Worm (Caenorhabditis elegans) whole organism, L4 larva: ENCODE data around the gene W05H7.1.
A peak's percentile ranks its signal among the peaks of the same experiment; 100 is the strongest.

Experiments
- D1046.2 ChIP-seq: fragments of 200-800 bp; sonication (Bioruptor generic); IDR thresholded peaks from 2 replicates; pipeline ENCODE4 v1.3.6; 2022; ENCODE audit warnings: missing genetic modification characterization, missing compliant biosample characterization
- F44E2.7 ChIP-seq: fragments of 200-800 bp; sonication (Bioruptor generic); IDR thresholded peaks from 2 replicates; pipeline ENCODE4 v2.1.2; 2022; ENCODE audit warnings: missing genetic modification characterization, missing compliant biosample characterization
- F49E8.2 ChIP-seq: sonication (generic microtip); optimal IDR thresholded peaks from 2 replicates; lab custom pipeline; 2016; ENCODE audit warnings: missing compliant biosample characterization, mild to moderate bottlenecking, missing genetic modification characterization, borderline replicate concordance
- R02D3.7 ChIP-seq: fragments of 150-350 bp; sonication (generic microtip); optimal IDR thresholded peaks from 3 replicates; lab custom pipeline; 2014; ENCODE audit warnings: missing biosample characterization, missing genetic modification characterization
- T20F7.1 ChIP-seq: fragments of 200-800 bp; sonication (Bioruptor generic); optimal IDR thresholded peaks from 2 replicates; lab custom pipeline; 2018; ENCODE audit warnings: mild to moderate bottlenecking, missing genetic modification characterization, missing compliant biosample characterization
- T26A8.4 ChIP-seq: fragments of 200-800 bp; sonication (Bioruptor generic); IDR thresholded peaks from 2 replicates; pipeline ENCODE4 v1.3.6; 2022; ENCODE audit warnings: missing genetic modification characterization, missing compliant biosample characterization
- ZK546.5 ChIP-seq, 2 experiments: sonication (generic microtip); optimal IDR thresholded peaks; 2 replicates each; lab custom pipeline; 2017; ENCODE audit warnings: missing biosample characterization in 2 of 2, missing genetic modification characterization in 2 of 2
- ama-1 ChIP-seq: fragments of 150-350 bp; optimal IDR thresholded peaks from 2 replicates; lab custom pipeline; 2014; ENCODE audit warnings: inconsistent platforms, mixed read lengths
- arid-1 ChIP-seq: fragments of 200-800 bp; sonication (Bioruptor generic); conservative IDR thresholded peaks from 2 replicates; pipeline ENCODE4 v1.3.6; 2022; ENCODE audit warnings: missing genetic modification reagents, missing genetic modification characterization, missing compliant biosample characterization
- ceh-32 ChIP-seq: sonication (generic microtip); optimal IDR thresholded peaks from 2 replicates; lab custom pipeline; 2016; ENCODE audit warnings: mild to moderate bottlenecking, missing genetic modification characterization, missing compliant biosample characterization; ENCODE audit not compliant: poor library complexity
- ceh-44 ChIP-seq: fragments of 200-800 bp; sonication (Bioruptor generic); IDR thresholded peaks from 2 replicates; pipeline ENCODE4 v1.3.6; 2022; ENCODE audit warnings: missing genetic modification reagents, missing genetic modification characterization, missing compliant biosample characterization
- ceh-62 ChIP-seq: sonication (generic microtip); optimal IDR thresholded peaks from 2 replicates; lab custom pipeline; 2017; ENCODE audit warnings: missing biosample characterization, missing genetic modification characterization
- cey-2 ChIP-seq: sonication (generic microtip); optimal IDR thresholded peaks from 3 replicates; lab custom pipeline; 2017; ENCODE audit warnings: missing genetic modification characterization, mild to moderate bottlenecking, missing compliant biosample characterization, antibody characterized with exemption, borderline replicate concordance; ENCODE audit not compliant: insufficient read depth
- daf-16 ChIP-seq, 3 experiments: sonication (generic microtip); optimal IDR thresholded peaks; 2 replicates each; lab custom pipeline; 2016 to 2017; ENCODE audit warnings: missing genetic modification characterization in 3 of 3, missing genetic modification reagents in 3 of 3, mild to moderate bottlenecking in 2 of 3, missing compliant biosample characterization in 2 of 3, missing biosample characterization in 1 of 3, moderate library complexity in 1 of 3
- duxl-1 ChIP-seq: sonication (generic microtip); optimal IDR thresholded peaks from 2 replicates; lab custom pipeline; 2016; ENCODE audit warnings: mild to moderate bottlenecking, missing genetic modification characterization, moderate library complexity, missing compliant biosample characterization; ENCODE audit not compliant: poor library complexity
- egl-27 ChIP-seq: sonication (generic microtip); optimal IDR thresholded peaks from 3 replicates; lab custom pipeline; 2017; ENCODE audit warnings: missing biosample characterization, missing genetic modification reagents, missing genetic modification characterization
- fkh-10 ChIP-seq: fragments of 150-350 bp; optimal IDR thresholded peaks from 2 replicates; lab custom pipeline; 2014; ENCODE audit warnings: missing biosample characterization, missing genetic modification reagents, missing genetic modification characterization
- hlh-11 ChIP-seq: fragments of 200-800 bp; sonication (Bioruptor generic); optimal IDR thresholded peaks from 2 replicates; lab custom pipeline; 2018; ENCODE audit warnings: mild to moderate bottlenecking, missing genetic modification characterization, missing compliant biosample characterization
- hlh-30 ChIP-seq: sonication (generic microtip); optimal IDR thresholded peaks from 2 replicates; lab custom pipeline; 2017; ENCODE audit warnings: antibody characterized with exemption, mild to moderate bottlenecking, missing genetic modification characterization, missing compliant biosample characterization; ENCODE audit not compliant: insufficient read depth
- jun-1 ChIP-seq: fragments of 150-350 bp; optimal IDR thresholded peaks from 2 replicates; lab custom pipeline; 2014; ENCODE audit warnings: missing biosample characterization, missing genetic modification reagents, missing genetic modification characterization
- lim-7 ChIP-seq: fragments of 200-800 bp; sonication (Bioruptor generic); IDR thresholded peaks from 2 replicates; pipeline ENCODE4 v1.3.6; 2022; ENCODE audit warnings: missing genetic modification characterization, missing compliant biosample characterization
- lin-13 ChIP-seq: fragments of 150-350 bp; optimal IDR thresholded peaks from 2 replicates; lab custom pipeline; 2014; ENCODE audit warnings: missing biosample characterization, missing genetic modification reagents, missing genetic modification characterization
- lin-29 ChIP-seq: fragments of 200-800 bp; sonication (Bioruptor generic); IDR thresholded peaks from 2 replicates; pipeline ENCODE4 v1.3.6; 2022; ENCODE audit warnings: missing genetic modification reagents, missing genetic modification characterization, missing compliant biosample characterization
- lin-38 ChIP-seq: fragments of 200-800 bp; sonication (Bioruptor generic); IDR thresholded peaks from 2 replicates; pipeline ENCODE4 v1.3.6; 2022; ENCODE audit warnings: missing genetic modification reagents, missing genetic modification characterization, missing compliant biosample characterization
- lin-39 ChIP-seq: fragments of 150-350 bp; optimal IDR thresholded peaks from 2 replicates; lab custom pipeline; 2014; ENCODE audit warnings: missing biosample characterization, missing genetic modification reagents, missing genetic modification characterization
- madf-5 ChIP-seq, 2 experiments: fragments of 200-800 bp; sonication (Bioruptor generic); IDR thresholded peaks; 2 replicates each; pipeline ENCODE4 v1.3.6; 2022; ENCODE audit warnings: missing compliant biosample characterization in 2 of 2, missing genetic modification characterization in 2 of 2
- mes-2 ChIP-seq: sonication (generic microtip); optimal IDR thresholded peaks from 2 replicates; lab custom pipeline; 2016; ENCODE audit warnings: missing genotype, mild to moderate bottlenecking, missing genetic modification characterization, missing compliant biosample characterization; ENCODE audit not compliant: poor library complexity, severe bottlenecking
- mxl-2 ChIP-seq: fragments of 200-800 bp; sonication (Bioruptor generic); conservative IDR thresholded peaks from 2 replicates; pipeline ENCODE4 v1.3.6; 2022; ENCODE audit warnings: missing genetic modification reagents, missing genetic modification characterization, missing compliant biosample characterization
- mxl-3 ChIP-seq: fragments of 200-800 bp; sonication (Bioruptor generic); optimal IDR thresholded peaks from 2 replicates; lab custom pipeline; 2018; ENCODE audit warnings: mild to moderate bottlenecking, missing genetic modification characterization, missing compliant biosample characterization
- nhr-10 ChIP-seq: fragments of 150-350 bp; optimal IDR thresholded peaks from 2 replicates; lab custom pipeline; 2014; ENCODE audit warnings: missing biosample characterization, missing genetic modification characterization
- nhr-102 ChIP-seq: sonication (generic microtip); optimal IDR thresholded peaks from 2 replicates; lab custom pipeline; 2016; ENCODE audit warnings: mild to moderate bottlenecking, missing genetic modification characterization, moderate library complexity, missing compliant biosample characterization
- nhr-111 ChIP-seq: fragments of 200-800 bp; sonication (Bioruptor generic); optimal IDR thresholded peaks from 2 replicates; lab custom pipeline; 2018; ENCODE audit warnings: mild to moderate bottlenecking, missing genetic modification characterization, missing compliant biosample characterization
- nhr-237 ChIP-seq: sonication (generic microtip); optimal IDR thresholded peaks from 2 replicates; lab custom pipeline; 2017; ENCODE audit warnings: missing biosample characterization, missing genetic modification characterization
- nhr-42 ChIP-seq: fragments of 200-800 bp; sonication (Bioruptor generic); IDR thresholded peaks from 2 replicates; pipeline ENCODE4 v1.3.6; 2022; ENCODE audit warnings: missing genetic modification characterization, missing compliant biosample characterization
- nhr-48 ChIP-seq: sonication (generic microtip); optimal IDR thresholded peaks from 2 replicates; lab custom pipeline; 2016; ENCODE audit warnings: mild to moderate bottlenecking, missing genetic modification characterization, missing compliant biosample characterization
- nhr-76 ChIP-seq: fragments of 150-350 bp; optimal IDR thresholded peaks from 2 replicates; lab custom pipeline; 2014; ENCODE audit warnings: missing biosample characterization, missing genetic modification characterization
- nhr-77 ChIP-seq: fragments of 150-350 bp; optimal IDR thresholded peaks from 2 replicates; lab custom pipeline; 2014; ENCODE audit warnings: missing biosample characterization, missing genetic modification characterization
- php-3 ChIP-seq: fragments of 200-800 bp; sonication (Bioruptor generic); IDR thresholded peaks from 2 replicates; pipeline ENCODE4 v1.3.6; 2022; ENCODE audit warnings: missing genetic modification reagents, missing genetic modification characterization, missing compliant biosample characterization
- rbr-2 ChIP-seq: sonication (generic microtip); optimal IDR thresholded peaks from 2 replicates; lab custom pipeline; 2016; ENCODE audit warnings: missing genotype, missing genetic modification characterization, missing compliant biosample characterization
- set-16 ChIP-seq: fragments of 200-800 bp; sonication (Bioruptor generic); IDR thresholded peaks from 2 replicates; pipeline ENCODE4 v1.3.6; 2022; ENCODE audit warnings: missing genetic modification reagents, missing genetic modification characterization, missing compliant biosample characterization
- skn-1 ChIP-seq: fragments of 150-350 bp; optimal IDR thresholded peaks from 2 replicates; lab custom pipeline; 2014; ENCODE audit warnings: missing biosample characterization, missing genetic modification characterization
- snpc-1.2 ChIP-seq: fragments of 200-800 bp; sonication (Bioruptor generic); IDR thresholded peaks from 2 replicates; pipeline ENCODE4 v1.3.6; 2022; ENCODE audit warnings: missing genetic modification reagents, missing genetic modification characterization, missing compliant biosample characterization
- spr-1 ChIP-seq: sonication (generic microtip); optimal IDR thresholded peaks from 2 replicates; lab custom pipeline; 2016; ENCODE audit warnings: mild to moderate bottlenecking, missing genetic modification characterization, missing compliant biosample characterization
- unc-62 ChIP-seq, 3 experiments: fragments of 150-350 bp in 1 of 3; sonication (generic microtip); optimal IDR thresholded peaks in 2 of 3; peaks in 1 of 3; 1 replicate in 1 of 3; 2 replicates in 2 of 3; lab custom pipeline; 2014 to 2017; ENCODE audit warnings: missing biosample characterization in 3 of 3, missing genetic modification characterization in 3 of 3, missing genetic modification reagents in 3 of 3, missing genotype in 1 of 3
- zag-1 ChIP-seq: fragments of 150-350 bp; optimal IDR thresholded peaks from 2 replicates; lab custom pipeline; 2014; ENCODE audit warnings: missing biosample characterization, missing genetic modification characterization
- zfp-2 ChIP-seq: sonication (generic microtip); optimal IDR thresholded peaks from 2 replicates; lab custom pipeline; 2016; ENCODE audit warnings: mild to moderate bottlenecking, missing genetic modification characterization, missing compliant biosample characterization
- zfp-3 ChIP-seq: fragments of 200-800 bp; sonication (Bioruptor generic); conservative IDR thresholded peaks from 2 replicates; pipeline ENCODE4 v1.3.6; 2022; ENCODE audit warnings: missing genetic modification reagents, missing genetic modification characterization, missing compliant biosample characterization
- zip-11 ChIP-seq: fragments of 200-800 bp; sonication (Bioruptor generic); IDR thresholded peaks from 2 replicates; pipeline ENCODE4 v1.3.6; 2022; ENCODE audit warnings: missing genetic modification characterization, missing compliant biosample characterization
- zip-2 ChIP-seq: fragments of 150-350 bp; optimal IDR thresholded peaks from 2 replicates; lab custom pipeline; 2014; ENCODE audit warnings: missing biosample characterization, missing genetic modification characterization
- ztf-7 ChIP-seq: fragments of 150-350 bp; optimal IDR thresholded peaks from 2 replicates; lab custom pipeline; 2014; ENCODE audit warnings: missing biosample characterization, missing genetic modification characterization

Gene W05H7.1

DNA sequence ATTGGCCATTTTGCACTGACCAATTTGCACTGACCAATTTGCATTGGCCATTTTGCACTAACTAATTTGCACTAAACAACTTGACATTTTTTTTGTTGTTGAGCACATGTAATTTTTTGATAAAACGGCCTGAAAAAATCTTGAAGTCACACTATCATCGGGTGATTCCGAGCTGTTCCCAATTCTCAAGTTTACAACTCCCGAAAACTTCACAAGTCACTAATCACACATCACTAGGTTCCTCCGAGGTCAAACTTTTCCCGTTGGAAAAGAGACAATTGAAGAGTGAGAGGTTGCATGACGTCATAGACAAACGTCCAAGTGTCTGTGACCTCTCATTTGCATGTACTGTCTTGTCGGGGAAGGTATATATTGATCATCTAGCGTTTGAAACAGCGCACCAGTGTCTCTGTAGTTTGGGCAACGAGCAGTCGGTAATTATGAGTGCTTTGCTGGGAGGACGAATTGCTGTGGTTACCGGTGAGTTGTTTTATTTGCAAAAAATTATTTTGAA lies 35.6 kb downstream of the W05H7.1 start, which contains the start of the genes D1005.10 and dhs-25 (continued):
- TF ChIP-seq nhr-237 (tag; lab: Kevin White, UChicago) (no peak), ZK546.5 (tag; optimal IDR thresholded peaks at IDR 0.05; lab: Kevin White, UChicago) (no peak), nhr-48 (peak; percentile 96), lim-7 (no peak), egl-27 (no peak), set-16 (GFP tag; lab: Robert Waterston, UW) (no peak), R02D3.7 (tag; lab: Kevin White, UChicago) (no peak), jun-1 (tag; lab: Kevin White, UChicago) (no peak), rbr-2 (tag; lab: Kevin White, UChicago) (peak; percentile 31), ceh-32 (no peak), F44E2.7 (GFP tag; lab: Robert Waterston, UW) (no peak), cey-2 (tag; lab: Kevin White, UChicago) (no peak), mes-2 (peak; percentile 80), ceh-62 (tag; lab: Kevin White, UChicago) (no peak), lin-13 (GFP tag; lab: Kevin White, UChicago) (no peak), zag-1 (tag; lab: Kevin White, UChicago) (no peak), nhr-42 (GFP tag; lab: Robert Waterston, UW) (no peak), zfp-2 (tag; lab: Kevin White, UChicago) (no peak), ama-1 (lab: Kevin White, UChicago) (peak; percentile 35), D1046.2 (GFP tag; lab: Robert Waterston, UW) (no peak), F49E8.2 (tag; lab: Kevin White, UChicago) (no peak), zip-11 (GFP tag; lab: Robert Waterston, UW) (no peak), skn-1 (tag; lab: Kevin White, UChicago) (no peak), ceh-44 (GFP tag; lab: Robert Waterston, UW) (no peak), T20F7.1 (peak; percentile 43), madf-5 (GFP tag; IDR thresholded peaks at IDR 0.05; lab: Robert Waterston, UW) (no peak), unc-62 (GFP tag; optimal IDR thresholded peaks at IDR 0.05 in 1 of 2; lab: Kevin White, UChicago) (peak in 1 of 2 experiments; percentile 11), unc-62 (tag; optimal IDR thresholded peaks at IDR 0.05; lab: Kevin White, UChicago) (no peak), hlh-30 (tag; lab: Kevin White, UChicago) (peak; percentile 89), hlh-11 (peak; percentile 92), arid-1 (GFP tag; lab: Robert Waterston, UW) (no peak; the same call in 1 of the 2 replicates), mxl-3 (GFP tag; lab: Kevin White, UChicago) (peak; percentile 52), spr-1 (no peak), mxl-2 (GFP tag; lab: Robert Waterston, UW) (no peak), nhr-10 (tag; lab: Kevin White, UChicago) (peak; percentile 93), nhr-77 (tag; lab: Kevin White, UChicago) (peak; percentile 43), zip-2 (tag; lab: Kevin White, UChicago) (no peak), daf-16 (GFP tag; optimal IDR thresholded peaks at IDR 0.05; lab: Kevin White, UChicago) (peak; percentile 38 to 60), daf-16 (tag; optimal IDR thresholded peaks at IDR 0.05; lab: Kevin White, UChicago) (peak; percentile 92), nhr-102 (tag; lab: Kevin White, UChicago) (peak; percentile 78), duxl-1 (tag; lab: Kevin White, UChicago) (peak; percentile 87), nhr-111 (GFP tag; lab: Kevin White, UChicago) (no peak), lin-39 (no peak), fkh-10 (no peak), lin-38 (GFP tag; lab: Robert Waterston, UW) (no peak), T26A8.4 (GFP tag; lab: Robert Waterston, UW) (peak; percentile 12; the same call in 1 of the 2 replicates), php-3 (GFP tag; lab: Robert Waterston, UW) (peak; percentile 36; the same call in 1 of the 2 replicates), zfp-3 (GFP tag; lab: Robert Waterston, UW) (no peak), nhr-76 (tag; lab: Kevin White, UChicago) (no peak), snpc-1.2 (GFP tag; lab: Robert Waterston, UW) (no peak), lin-29 (GFP tag; lab: Robert Waterston, UW) (no peak), ztf-7 (tag; lab: Kevin White, UChicago) (no peak)
